Worm (Caenorhabditis elegans) whole organism, late embryonic: ENCODE measurements around the gene Y41G9A.10.

Source experiments
- T23F11.4 ChIP-seq: fragments of 200-800 bp; sonication (Bioruptor generic); optimal IDR thresholded peaks from 2 replicates; lab custom pipeline; 2018; ENCODE audit warnings: mild to moderate bottlenecking, missing genetic modification characterization, missing compliant biosample characterization
- ama-1 ChIP-seq: fragments of 150-350 bp; optimal IDR thresholded peaks from 2 replicates; lab custom pipeline; 2014
- ceh-24 ChIP-seq: sonication (generic microtip); optimal IDR thresholded peaks from 2 replicates; lab custom pipeline; 2016; ENCODE audit warnings: mild to moderate bottlenecking, missing genetic modification characterization, missing compliant biosample characterization
- ceh-45 ChIP-seq: fragments of 200-800 bp; sonication (Bioruptor generic); IDR thresholded peaks from 2 replicates; pipeline ENCODE4 v1.3.6; 2022; ENCODE audit warnings: missing genetic modification reagents, missing genetic modification characterization, missing compliant biosample characterization
- dmd-4 ChIP-seq: sonication (generic microtip); optimal IDR thresholded peaks from 2 replicates; lab custom pipeline; 2016; ENCODE audit warnings: borderline replicate concordance, missing genetic modification characterization, missing compliant biosample characterization
- elt-2 ChIP-seq: sonication (generic microtip); optimal IDR thresholded peaks from 2 replicates; lab custom pipeline; 2016; ENCODE audit warnings: missing genetic modification reagents, missing genetic modification characterization, missing compliant biosample characterization
- fkh-10 ChIP-seq: fragments of 150-350 bp; optimal IDR thresholded peaks from 2 replicates; lab custom pipeline; 2014; ENCODE audit warnings: missing biosample characterization, missing genetic modification reagents, missing genetic modification characterization
- nfya-1 ChIP-seq: sonication (generic microtip); optimal IDR thresholded peaks from 2 replicates; lab custom pipeline; 2017; ENCODE audit warnings: missing genetic modification characterization, mild to moderate bottlenecking, missing compliant biosample characterization, antibody characterized with exemption, moderate library complexity
- nhr-11 ChIP-seq: fragments of 150-350 bp; optimal IDR thresholded peaks from 2 replicates; lab custom pipeline; 2014; ENCODE audit warnings: missing biosample characterization, missing genetic modification characterization
- pha-4 ChIP-seq: fragments of 150-350 bp; optimal IDR thresholded peaks from 2 replicates; lab custom pipeline; 2018; ENCODE audit warnings: missing biosample characterization, missing genetic modification reagents, missing genetic modification characterization
- pqm-1 ChIP-seq: sonication (generic microtip); optimal IDR thresholded peaks from 2 replicates; lab custom pipeline; 2016; ENCODE audit warnings: missing genetic modification characterization, missing compliant biosample characterization
- sdc-2 ChIP-seq: sonication (generic microtip); optimal IDR thresholded peaks from 2 replicates; lab custom pipeline; 2016; ENCODE audit warnings: missing genotype, missing genetic modification characterization, missing compliant biosample characterization

ce11 chrX:2960703-2961102, 14.3 kb upstream of the Y41G9A.10 start:
- no peak for TF ChIP-seq ceh-24 (tag; lab: Kevin White, UChicago)
- TF ChIP-seq ama-1, result no peak
- TF ChIP-seq sdc-2 (tag; lab: Kevin White, UChicago), result no peak
- TF ChIP-seq pha-4 (tag; lab: Kevin White, UChicago), result no peak
- TF ChIP-seq ceh-45 (GFP tag; lab: Robert Waterston, UW), result no peak
- no peak for TF ChIP-seq T23F11.4 (GFP tag; lab: Kevin White, UChicago)
- TF ChIP-seq nhr-11 (tag; lab: Kevin White, UChicago), result no peak
- TF ChIP-seq pqm-1 (tag; lab: Kevin White, UChicago), result no peak
- no peak for TF ChIP-seq elt-2 (tag; lab: Kevin White, UChicago)
- TF ChIP-seq dmd-4 (tag; lab: Kevin White, UChicago), result no peak
- TF ChIP-seq fkh-10, result no peak
- no peak for TF ChIP-seq nfya-1 (tag; lab: Kevin White, UChicago)
